Worm (Caenorhabditis elegans): ENCODE data around the gene B0250.8.

The B0250.8 gene

ce11 chrV:20485285-20485684, 15.0 kb upstream of the B0250.8 start, which contains the start of gene dhcr-7:
TSS of gene dhcr-7 (minus strand) at chrV:20485385.
- TF ChIP-seq hlh-30 (tag; optimal IDR thresholded peaks at IDR 0.05; ENCODE audit: insufficient read depth) (no peak), ztf-16 (tag; optimal IDR thresholded peaks at IDR 0.05) (no peak), ceh-34 (tag; optimal IDR thresholded peaks at IDR 0.05) (no peak), che-1 (tag; optimal IDR thresholded peaks at IDR 0.05) (no peak), rnt-1 (tag; optimal IDR thresholded peaks at IDR 0.05) (no peak), pax-1 (tag; optimal IDR thresholded peaks at IDR 0.05) (no peak), tbx-7 (tag; optimal IDR thresholded peaks at IDR 0.05) (no peak), nhr-232 (tag; optimal IDR thresholded peaks at IDR 0.05) (no peak), ceh-14 (tag; optimal IDR thresholded peaks at IDR 0.05) (no peak), syd-9 (tag; optimal IDR thresholded peaks at IDR 0.05) (no peak), npax-4 (tag; optimal IDR thresholded peaks at IDR 0.05) (no peak), pqm-1 (tag; optimal IDR thresholded peaks at IDR 0.05) (no peak)

ce11 chrV:20480790-20481189, 10.5 kb upstream of the B0250.8 start:
- TF ChIP-seq K09A11.1 (tag; optimal IDR thresholded peaks at IDR 0.05; ENCODE audit: insufficient read depth) (no peak), unc-86 (tag; optimal IDR thresholded peaks at IDR 0.05) (no peak), ceh-14 (tag; optimal IDR thresholded peaks at IDR 0.05) (no peak), sox-2 (GFP tag; IDR thresholded peaks at IDR 0.05) (no peak), Y22D7AL.16 (tag; optimal IDR thresholded peaks at IDR 0.05) (no peak), tbx-7 (tag; optimal IDR thresholded peaks at IDR 0.05) (no peak), ceh-22 (tag; optimal IDR thresholded peaks at IDR 0.05) (no peak), pax-1 (tag; optimal IDR thresholded peaks at IDR 0.05) (no peak), gmeb-2 (tag; optimal IDR thresholded peaks at IDR 0.05) (no peak)

- TF ChIP-seq ceh-48 (tag; optimal IDR thresholded peaks at IDR 0.05) (peak; percentile 83), fkh-6 (tag; optimal IDR thresholded peaks at IDR 0.05) (no peak), unc-42 (tag; optimal IDR thresholded peaks at IDR 0.05) (peak; percentile 84), elt-2 (tag; optimal IDR thresholded peaks at IDR 0.05) (peak; percentile 11), ceh-31 (tag; optimal IDR thresholded peaks at IDR 0.05) (peak; percentile 49), ceh-6 (GFP tag; optimal IDR thresholded peaks at IDR 0.05) (no peak), nfya-1 (tag; optimal IDR thresholded peaks at IDR 0.05) (peak; percentile 56), tbx-7 (tag; optimal IDR thresholded peaks at IDR 0.05) (no peak)
Observed at ce11 chrV:20479013-20479739, 8.9 kb upstream of the B0250.8 start, which contains the start of the genes calf-1 and rpl-2. TSS of gene calf-1 (minus strand) at chrV:20479089. TSS of gene rpl-2 (plus strand) at chrV:20479689.

ce11 chrV:20476981-20477380, 6.7 kb upstream of the B0250.8 start:
- TF ChIP-seq zip-5 (tag; optimal IDR thresholded peaks at IDR 0.05) (no peak), dve-1 (tag; optimal IDR thresholded peaks at IDR 0.05) (no peak), pros-1 (tag; optimal IDR thresholded peaks at IDR 0.05) (no peak), elt-4 (tag; optimal IDR thresholded peaks at IDR 0.05) (no peak), ceh-34 (tag; optimal IDR thresholded peaks at IDR 0.05) (no peak), pha-4 (tag; optimal IDR thresholded peaks at IDR 0.05) (no peak), mec-3 (tag; optimal IDR thresholded peaks at IDR 0.05; ENCODE audit: borderline replicate concordance) (no peak), gmeb-2 (tag; optimal IDR thresholded peaks at IDR 0.05) (no peak), ama-1 (optimal IDR thresholded peaks at IDR 0.05) (no peak), nhr-232 (tag; optimal IDR thresholded peaks at IDR 0.05) (no peak), unc-86 (tag; optimal IDR thresholded peaks at IDR 0.05) (no peak)

ce11 chrV:20476514-20476913, 6.2 kb upstream of the B0250.8 start:
- TF ChIP-seq pag-3 (tag; optimal IDR thresholded peaks at IDR 0.05; ENCODE audit: borderline replicate concordance) = no peak
- TF ChIP-seq che-1 (tag; optimal IDR thresholded peaks at IDR 0.05) = no peak
- no peak for TF ChIP-seq odd-2 (tag; optimal IDR thresholded peaks at IDR 0.05)
- no peak for TF ChIP-seq elt-4 (tag; optimal IDR thresholded peaks at IDR 0.05)
- no peak for TF ChIP-seq K09A11.1 (tag; optimal IDR thresholded peaks at IDR 0.05; ENCODE audit: insufficient read depth)
- no peak for TF ChIP-seq ceh-30 (tag; optimal IDR thresholded peaks at IDR 0.05)
- no peak for TF ChIP-seq F13H6.1 (tag; optimal IDR thresholded peaks at IDR 0.05)
- TF ChIP-seq ceh-2 (tag; optimal IDR thresholded peaks at IDR 0.05) = no peak
- TF ChIP-seq dve-1 (tag; optimal IDR thresholded peaks at IDR 0.05) = no peak
- no peak for TF ChIP-seq ceh-22 (tag; optimal IDR thresholded peaks at IDR 0.05)
- TF ChIP-seq C08G9.2 (tag; optimal IDR thresholded peaks at IDR 0.05) = no peak
- TF ChIP-seq ceh-45 (GFP tag; IDR thresholded peaks at IDR 0.05) = no peak

Data from whole organism, late embryonic.